Worm (Caenorhabditis elegans) whole organism, L3 larva: ENCODE results near the gene srh-88.

ENCODE experiments used
- R02D3.7 ChIP-seq: fragments of 150-350 bp; optimal IDR thresholded peaks from 2 replicates; lab custom pipeline; 2014; ENCODE audit warnings: missing biosample characterization, missing genetic modification characterization
- ZK546.5 ChIP-seq: sonication (generic microtip); optimal IDR thresholded peaks from 2 replicates; lab custom pipeline; 2017; ENCODE audit warnings: missing biosample characterization, missing genetic modification characterization
- aly-2 ChIP-seq: fragments of 150-350 bp; optimal IDR thresholded peaks from 2 replicates; lab custom pipeline; 2014; ENCODE audit warnings: missing biosample characterization, missing genetic modification characterization
- ama-1 ChIP-seq: fragments of 150-350 bp; optimal IDR thresholded peaks from 2 replicates; lab custom pipeline; 2018
- ceh-28 ChIP-seq: fragments of 150-350 bp; optimal IDR thresholded peaks from 2 replicates; lab custom pipeline; 2014; ENCODE audit warnings: missing biosample characterization, missing genetic modification reagents, missing genetic modification characterization
- ceh-82 ChIP-seq: fragments of 150-350 bp; optimal IDR thresholded peaks from 2 replicates; lab custom pipeline; 2014; ENCODE audit warnings: missing biosample characterization, missing genetic modification characterization
- ceh-9 ChIP-seq: sonication (generic microtip); optimal IDR thresholded peaks from 2 replicates; lab custom pipeline; 2018; ENCODE audit warnings: missing biosample characterization, missing genetic modification characterization
- elt-1 ChIP-seq: fragments of 150-350 bp; optimal IDR thresholded peaks from 2 replicates; lab custom pipeline; 2014; ENCODE audit warnings: missing biosample characterization, missing genetic modification characterization
- elt-2 ChIP-seq: sonication (generic microtip); optimal IDR thresholded peaks from 2 replicates; lab custom pipeline; 2016; ENCODE audit warnings: missing genetic modification reagents, mild to moderate bottlenecking, missing genetic modification characterization, missing compliant biosample characterization
- elt-3 ChIP-seq, 3 experiments: fragments of 150-350 bp in 1 of 3; sonication (generic microtip) in 2 of 3; optimal IDR thresholded peaks; 2 replicates in 2 of 3; 4 replicates in 1 of 3; lab custom pipeline; 2014 to 2017; ENCODE audit warnings: missing biosample characterization in 3 of 3, missing genetic modification characterization in 3 of 3
- fkh-10 ChIP-seq: sonication (generic microtip); optimal IDR thresholded peaks from 2 replicates; lab custom pipeline; 2017; ENCODE audit warnings: missing biosample characterization, missing genetic modification reagents, missing genetic modification characterization
- fos-1 ChIP-seq: fragments of 150-350 bp; optimal IDR thresholded peaks from 2 replicates; lab custom pipeline; 2014; ENCODE audit warnings: missing biosample characterization, missing genetic modification characterization
- jun-1 ChIP-seq: fragments of 150-350 bp; optimal IDR thresholded peaks from 2 replicates; lab custom pipeline; 2014; ENCODE audit warnings: missing biosample characterization, missing genetic modification reagents, missing genetic modification characterization
- lin-15B ChIP-seq: fragments of 150-350 bp; optimal IDR thresholded peaks from 2 replicates; lab custom pipeline; 2014; ENCODE audit warnings: missing biosample characterization, missing genetic modification characterization
- lsy-12 ChIP-seq: sonication (generic microtip); optimal IDR thresholded peaks from 2 replicates; lab custom pipeline; 2016; ENCODE audit warnings: mild to moderate bottlenecking, missing genetic modification characterization, missing compliant biosample characterization
- mml-1 ChIP-seq: fragments of 150-350 bp; sonication (generic microtip); optimal IDR thresholded peaks from 3 replicates; lab custom pipeline; 2014; ENCODE audit warnings: missing biosample characterization, missing genetic modification characterization
- nhr-11 ChIP-seq: fragments of 150-350 bp; optimal IDR thresholded peaks from 2 replicates; lab custom pipeline; 2014; ENCODE audit warnings: missing biosample characterization, missing genetic modification characterization
- nhr-12 ChIP-seq: fragments of 150-350 bp; optimal IDR thresholded peaks from 2 replicates; lab custom pipeline; 2014; ENCODE audit warnings: missing biosample characterization, missing genetic modification characterization
- nhr-23 ChIP-seq: fragments of 150-350 bp; optimal IDR thresholded peaks from 2 replicates; lab custom pipeline; 2014; ENCODE audit warnings: missing biosample characterization, missing genetic modification reagents, missing genetic modification characterization
- nhr-25 ChIP-seq: sonication (generic microtip); optimal IDR thresholded peaks from 2 replicates; lab custom pipeline; 2017; ENCODE audit warnings: missing biosample characterization, missing genetic modification characterization
- nhr-43 ChIP-seq: sonication (generic microtip); optimal IDR thresholded peaks from 2 replicates; lab custom pipeline; 2016; ENCODE audit warnings: mild to moderate bottlenecking, missing genetic modification characterization, missing compliant biosample characterization; ENCODE audit not compliant: poor library complexity, severe bottlenecking
- nhr-76 ChIP-seq: fragments of 150-350 bp; sonication (generic microtip); optimal IDR thresholded peaks from 5 replicates; lab custom pipeline; 2014; ENCODE audit warnings: missing biosample characterization, missing genetic modification characterization
- unc-62 ChIP-seq: fragments of 150-350 bp; sonication (generic microtip); optimal IDR thresholded peaks from 4 replicates; lab custom pipeline; 2014; ENCODE audit warnings: missing biosample characterization, missing genetic modification reagents, missing genetic modification characterization
- ztf-11 ChIP-seq: fragments of 150-350 bp; optimal IDR thresholded peaks from 2 replicates; lab custom pipeline; 2014; ENCODE audit warnings: missing biosample characterization, missing genetic modification characterization

The srh-88 gene

DNA sequence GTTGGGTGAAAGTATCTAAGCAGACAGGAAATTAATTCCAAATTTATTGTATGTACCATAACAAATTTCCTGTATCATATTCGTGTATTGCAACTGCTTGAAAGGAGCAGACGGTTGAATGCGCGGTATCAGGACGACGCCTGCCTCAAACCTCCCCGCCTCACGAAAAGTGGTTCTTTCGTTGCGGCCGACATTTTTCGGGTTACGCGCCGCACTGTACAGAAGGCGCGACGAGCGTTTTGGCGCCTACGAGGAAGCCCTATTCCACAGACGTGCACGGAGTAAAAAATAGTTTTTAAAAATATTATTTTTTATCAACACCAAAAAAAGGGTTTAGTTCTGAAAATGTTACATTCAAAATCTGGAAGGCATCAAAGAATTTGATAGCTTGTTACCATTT lies 44.6 kb downstream of the srh-88 start:
- TF ChIP-seq unc-62 (GFP tag; lab: Kevin White, UChicago) (no peak), ama-1 (lab: Kevin White, UChicago) (no peak), lin-15B (tag; lab: Kevin White, UChicago) (no peak), nhr-23 (no peak), jun-1 (tag; lab: Kevin White, UChicago) (no peak), ZK546.5 (tag; lab: Kevin White, UChicago) (no peak), ceh-9 (tag; lab: Kevin White, UChicago) (no peak), lsy-12 (tag; lab: Kevin White, UChicago) (no peak), nhr-12 (tag; lab: Kevin White, UChicago) (no peak), R02D3.7 (tag; lab: Kevin White, UChicago) (no peak), elt-3 (tag; optimal IDR thresholded peaks at IDR 0.05; lab: Kevin White, UChicago) (no peak), ceh-28 (tag; lab: Kevin White, UChicago) (no peak), fos-1 (tag; lab: Kevin White, UChicago) (no peak), fkh-10 (GFP tag; lab: Kevin White, UChicago) (no peak), ztf-11 (tag; lab: Kevin White, UChicago) (no peak), ceh-82 (tag; lab: Kevin White, UChicago) (no peak)
- TF ChIP-seq, all 47 proteins: peak for 0

DNA sequence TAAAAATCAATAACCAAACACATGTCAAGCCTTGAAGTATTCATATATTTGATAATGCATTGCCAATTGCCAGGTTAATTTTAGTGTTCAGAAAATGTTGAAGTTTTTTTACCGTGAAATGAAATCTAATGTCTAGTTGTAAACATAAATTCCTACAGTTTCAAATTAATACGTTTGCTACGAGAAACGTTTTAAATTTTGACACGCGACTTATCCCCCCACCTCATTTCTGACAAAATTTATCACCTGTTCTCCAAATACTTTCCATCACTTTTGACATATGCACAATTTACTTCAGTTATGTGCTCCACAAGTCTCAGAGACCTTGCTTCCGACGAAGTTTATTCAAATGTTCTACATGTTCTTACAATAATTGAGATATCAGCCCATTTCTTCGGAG lies 50.7 kb downstream of the srh-88 start, which contains the start of gene srh-146:
TSS of gene srh-146 (plus strand) at position 301 of the 400 bp plus-strand sequence.
- TF ChIP-seq jun-1 (tag; lab: Kevin White, UChicago), result no peak
- TF ChIP-seq ZK546.5 (tag; lab: Kevin White, UChicago), result no peak
- no peak for TF ChIP-seq lin-15B (tag; lab: Kevin White, UChicago)
- TF ChIP-seq ceh-82 (tag; lab: Kevin White, UChicago), result no peak
- TF ChIP-seq ztf-11 (tag; lab: Kevin White, UChicago), result no peak
- no peak for TF ChIP-seq aly-2 (tag; lab: Kevin White, UChicago)
- TF ChIP-seq elt-3 (tag; optimal IDR thresholded peaks at IDR 0.05; lab: Kevin White, UChicago), result no peak
- TF ChIP-seq nhr-23, result no peak
- TF ChIP-seq nhr-43 (tag; lab: Kevin White, UChicago), result no peak
- no peak for TF ChIP-seq nhr-25 (tag; lab: Kevin White, UChicago)
- no peak for TF ChIP-seq ceh-28 (tag; lab: Kevin White, UChicago)
- no peak for TF ChIP-seq nhr-76 (tag; lab: Kevin White, UChicago)
- no peak for TF ChIP-seq unc-62 (GFP tag; lab: Kevin White, UChicago)
- no peak for TF ChIP-seq nhr-11 (tag; lab: Kevin White, UChicago)
- TF ChIP-seq elt-1 (tag; lab: Kevin White, UChicago), result no peak
- TF ChIP-seq mml-1 (tag; lab: Kevin White, UChicago), result no peak
- no peak for TF ChIP-seq lsy-12 (tag; lab: Kevin White, UChicago)
- TF ChIP-seq elt-2, result no peak
